Fruit fly (Drosophila melanogaster) whole organism, wandering third instar larva: ENCODE results near the gene CG32639.

Source experiments
- Abd-B ChIP-seq: fragments of >200 bp; optimal IDR thresholded peaks from 2 replicates; lab custom pipeline; 2017; ENCODE audit warnings: missing biosample characterization, missing genetic modification characterization
- CG32264 ChIP-seq: fragments of 200-800 bp; sonication (Bioruptor generic); optimal IDR thresholded peaks from 2 replicates; lab custom pipeline; 2016; ENCODE audit warnings: missing biosample characterization, missing genetic modification characterization
- CG9705 ChIP-seq: fragments of 200-800 bp; sonication (Bioruptor generic); optimal IDR thresholded peaks from 2 replicates; lab custom pipeline; 2018; ENCODE audit warnings: missing biosample characterization, mild to moderate bottlenecking, missing genetic modification characterization
- CrebA ChIP-seq: fragments of 200-800 bp; sonication (Bioruptor generic); optimal IDR thresholded peaks from 2 replicates; lab custom pipeline; 2016; ENCODE audit warnings: missing biosample characterization, mild to moderate bottlenecking, missing genetic modification characterization, borderline replicate concordance
- Dfd ChIP-seq: fragments of >200 bp; optimal IDR thresholded peaks from 2 replicates; lab custom pipeline; 2017; ENCODE audit warnings: missing biosample characterization, missing genetic modification characterization
- Dif ChIP-seq: fragments of 200-275, 200-300 bp; sonication (Bioruptor generic); optimal IDR thresholded peaks from 2 replicates; lab custom pipeline; 2018; ENCODE audit warnings: missing biosample characterization, missing genetic modification characterization; ENCODE audit not compliant: partially characterized antibody
- GATAd ChIP-seq: sonication (Bioruptor generic); optimal IDR thresholded peaks from 2 replicates; lab custom pipeline; 2016; ENCODE audit warnings: missing biosample characterization, missing genetic modification characterization
- HLH106 ChIP-seq: fragments of 200-800 bp; optimal IDR thresholded peaks from 3 replicates; lab custom pipeline; 2019; ENCODE audit warnings: missing biosample characterization, mild to moderate bottlenecking, missing genetic modification characterization, moderate library complexity
- Hnf4 ChIP-seq: fragments of 200-800 bp; sonication (Bioruptor generic); optimal IDR thresholded peaks from 2 replicates; lab custom pipeline; 2016; ENCODE audit warnings: missing biosample characterization, mild to moderate bottlenecking, missing genetic modification characterization
- Hr78 ChIP-seq: fragments of >200 bp; optimal IDR thresholded peaks from 2 replicates; lab custom pipeline; 2017; ENCODE audit warnings: missing biosample characterization, missing genetic modification characterization
- Hr83 ChIP-seq: fragments of 200-300 bp; sonication (Bioruptor generic); optimal IDR thresholded peaks from 2 replicates; lab custom pipeline; 2016; ENCODE audit warnings: missing biosample characterization, mild to moderate bottlenecking, missing genetic modification characterization, moderate library complexity; ENCODE audit not compliant: poor library complexity, severe bottlenecking
- Jra ChIP-seq: sonication (Bioruptor generic); optimal IDR thresholded peaks from 2 replicates; lab custom pipeline; 2016; ENCODE audit warnings: missing biosample characterization, missing genetic modification characterization
- Mio ChIP-seq: sonication (Bioruptor generic); optimal IDR thresholded peaks from 2 replicates; lab custom pipeline; 2016; ENCODE audit warnings: missing biosample characterization, missing genetic modification characterization
- Myc ChIP-seq: fragments of >200 bp; optimal IDR thresholded peaks from 2 replicates; lab custom pipeline; 2017
- N ChIP-seq: fragments of >200 bp; optimal IDR thresholded peaks from 2 replicates; lab custom pipeline; 2018; ENCODE audit warnings: missing biosample characterization, missing external identifiers, missing genetic modification characterization
- OdsH ChIP-seq: fragments of 200-800 bp; sonication (Bioruptor generic); optimal IDR thresholded peaks from 2 replicates; lab custom pipeline; 2016; ENCODE audit warnings: missing biosample characterization, mild to moderate bottlenecking, missing genetic modification characterization
- Rel ChIP-seq, 2 experiments: fragments of 200-800 bp; sonication (Bioruptor generic) in 1 of 2; optimal IDR thresholded peaks; 2 replicates in 1 of 2; 3 replicates in 1 of 2; lab custom pipeline; 2016 to 2019; ENCODE audit warnings: mild to moderate bottlenecking in 2 of 2, missing biosample characterization in 2 of 2, missing genetic modification characterization in 2 of 2, moderate library complexity in 1 of 2
- Sp1 ChIP-seq: fragments of 200-800 bp; sonication (Bioruptor generic); optimal IDR thresholded peaks from 3 replicates; lab custom pipeline; 2019; ENCODE audit warnings: missing biosample characterization, mild to moderate bottlenecking, missing genetic modification characterization, moderate library complexity
- Vsx2 ChIP-seq: fragments of 200-300, 225-300 bp; sonication (Bioruptor generic); optimal IDR thresholded peaks from 2 replicates; lab custom pipeline; 2018; ENCODE audit warnings: missing biosample characterization, missing genetic modification characterization; ENCODE audit not compliant: partially characterized antibody
- br ChIP-seq: fragments of 200-800 bp; sonication (Bioruptor generic); optimal IDR thresholded peaks from 2 replicates; lab custom pipeline; 2016; ENCODE audit warnings: missing biosample characterization, missing genetic modification characterization
- brk ChIP-seq: fragments of 200-800 bp; sonication (Bioruptor generic); optimal IDR thresholded peaks from 2 replicates; lab custom pipeline; 2016; ENCODE audit warnings: missing biosample characterization, mild to moderate bottlenecking, missing genetic modification characterization
- dl ChIP-seq, 2 experiments: fragments of 175-275, 200-275 bp in 1 of 2; fragments of 200-275 bp in 1 of 2; sonication (Bioruptor generic); optimal IDR thresholded peaks; lab custom pipeline; 2018; ENCODE audit warnings: mild to moderate bottlenecking in 2 of 2, missing biosample characterization in 2 of 2, missing genetic modification characterization in 2 of 2, moderate library complexity in 2 of 2; ENCODE audit not compliant: partially characterized antibody in 2 of 2, insufficient read depth in 1 of 2
- dmrt93B ChIP-seq: fragments of 200-800 bp; sonication (Bioruptor generic); optimal IDR thresholded peaks from 2 replicates; lab custom pipeline; 2018; ENCODE audit warnings: missing biosample characterization, mild to moderate bottlenecking, missing genetic modification characterization
- dsf ChIP-seq: sonication (Bioruptor generic); optimal IDR thresholded peaks from 2 replicates; lab custom pipeline; 2016; ENCODE audit warnings: missing biosample characterization, missing genetic modification characterization, borderline replicate concordance
- ey ChIP-seq: fragments of 200-800 bp; sonication (Bioruptor generic); optimal IDR thresholded peaks from 2 replicates; lab custom pipeline; 2016; ENCODE audit warnings: missing biosample characterization, missing genetic modification characterization
- foxo ChIP-seq, 2 experiments: fragments of 200-800 bp; sonication (Bioruptor generic); optimal IDR thresholded peaks; 2 replicates in 1 of 2; 3 replicates in 1 of 2; lab custom pipeline; 2016 to 2017; ENCODE audit warnings: missing biosample characterization in 2 of 2, missing genetic modification characterization in 2 of 2
- fru ChIP-seq: fragments of 200-800 bp; sonication (Bioruptor generic); optimal IDR thresholded peaks from 3 replicates; lab custom pipeline; 2016; ENCODE audit warnings: missing biosample characterization, mild to moderate bottlenecking, missing genetic modification characterization
- h ChIP-seq: fragments of 200-800 bp; sonication (Bioruptor generic); optimal IDR thresholded peaks from 3 replicates; lab custom pipeline; 2016; ENCODE audit warnings: missing biosample characterization, mild to moderate bottlenecking, missing genetic modification characterization
- jim ChIP-seq: fragments of 175-275, 200-325 bp; sonication (Bioruptor generic); optimal IDR thresholded peaks from 2 replicates; lab custom pipeline; 2016; ENCODE audit warnings: missing biosample characterization, mild to moderate bottlenecking, missing genetic modification characterization
- lola ChIP-seq: fragments of >200 bp; optimal IDR thresholded peaks from 2 replicates; lab custom pipeline; 2017; ENCODE audit warnings: missing biosample characterization, missing genetic modification characterization
- pan ChIP-seq: fragments of >200 bp; optimal IDR thresholded peaks from 2 replicates; lab custom pipeline; 2017
- psq ChIP-seq: fragments of 200-800 bp; sonication (Bioruptor generic); optimal IDR thresholded peaks from 3 replicates; lab custom pipeline; 2017; ENCODE audit warnings: missing biosample characterization, mild to moderate bottlenecking, missing genetic modification characterization, moderate library complexity
- rgr ChIP-seq: fragments of 200-800 bp; sonication (Bioruptor generic); optimal IDR thresholded peaks from 3 replicates; lab custom pipeline; 2016; ENCODE audit warnings: missing biosample characterization, mild to moderate bottlenecking, missing genetic modification characterization
- sage ChIP-seq: fragments of 200-800 bp; sonication (Bioruptor generic); optimal IDR thresholded peaks from 2 replicates; lab custom pipeline; 2016; ENCODE audit warnings: missing biosample characterization, mild to moderate bottlenecking, missing genetic modification characterization
- sv ChIP-seq: fragments of 200-800 bp; sonication (Bioruptor generic); optimal IDR thresholded peaks from 3 replicates; lab custom pipeline; 2016; ENCODE audit warnings: missing biosample characterization, missing genetic modification characterization
- tai ChIP-seq: sonication (Bioruptor generic); optimal IDR thresholded peaks from 2 replicates; lab custom pipeline; 2016; ENCODE audit warnings: missing biosample characterization, missing genetic modification characterization
- usp ChIP-seq: fragments of >200 bp; optimal IDR thresholded peaks from 2 replicates; lab custom pipeline; 2017; ENCODE audit warnings: missing biosample characterization, missing genetic modification characterization
- woc ChIP-seq: sonication (Bioruptor generic); optimal IDR thresholded peaks from 2 replicates; lab custom pipeline; 2016; ENCODE audit warnings: missing biosample characterization, mild to moderate bottlenecking, missing genetic modification characterization

Gene CG32639

DNA sequence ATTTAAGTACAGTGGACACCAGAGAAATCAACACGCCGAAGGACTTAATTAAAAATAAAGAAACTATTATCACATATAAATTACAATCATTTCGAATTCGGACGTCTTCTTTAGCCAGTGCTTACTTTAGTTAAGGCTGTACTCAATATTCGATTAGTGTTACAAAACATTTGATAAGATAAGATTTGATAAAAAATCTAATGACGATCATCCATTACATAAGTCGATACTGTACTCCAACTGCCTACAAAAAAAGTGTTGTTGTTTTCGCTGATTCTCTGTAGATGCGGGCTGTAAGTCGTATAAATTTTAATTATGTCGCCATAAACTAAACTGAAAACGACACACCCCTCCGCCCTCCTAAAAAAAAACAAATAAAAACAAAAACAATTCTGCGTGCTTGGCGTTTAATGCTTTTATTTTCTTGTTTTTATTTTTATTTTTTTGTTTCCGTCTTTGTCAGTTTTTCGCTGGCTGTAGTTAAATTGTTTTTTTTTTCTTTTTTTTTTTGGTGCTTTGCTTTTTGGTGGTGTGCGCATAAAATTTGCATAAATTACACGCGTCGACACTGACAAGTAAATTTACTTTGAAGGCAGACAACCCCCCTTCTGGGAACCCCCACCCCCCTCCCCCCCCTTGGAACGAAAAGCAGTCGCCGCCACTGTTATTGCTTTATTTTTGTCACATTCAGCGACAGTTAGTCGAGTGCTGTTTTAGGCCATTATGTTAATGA lies 1.5 kb downstream of the CG32639 start:
- TF ChIP-seq fru (GFP tag; lab: Kevin White, UChicago) (no peak), sage (GFP tag; lab: Kevin White, UChicago) (no peak), foxo (GFP tag; optimal IDR thresholded peaks at IDR 0.05; lab: Kevin White, UChicago) (no peak), Mio (no peak), br (GFP tag; lab: Kevin White, UChicago) (no peak), CG9705 (no peak), psq (GFP tag; lab: Kevin White, UChicago) (peak; percentile 11), ey (GFP tag; lab: Kevin White, UChicago) (no peak), woc (GFP tag; lab: Kevin White, UChicago) (no peak), GATAd (GFP tag; lab: Kevin White, UChicago) (no peak), Hr83 (no peak), brk (GFP tag; lab: Kevin White, UChicago) (no peak), Myc (lab: Kevin White, UChicago) (no peak), jim (GFP tag; lab: Kevin White, UChicago) (peak; percentile 41), Rel (GFP tag; optimal IDR thresholded peaks at IDR 0.05; lab: Kevin White, UChicago) (no peak), Rel (tag; optimal IDR thresholded peaks at IDR 0.05; lab: Kevin White, UChicago) (peak; percentile 32), CG32264 (GFP tag; lab: Kevin White, UChicago) (no peak), rgr (GFP tag; lab: Kevin White, UChicago) (no peak), Abd-B (GFP tag; lab: Kevin White, UChicago) (no peak), usp (no peak), HLH106 (tag; lab: Kevin White, UChicago) (no peak), lola (no peak), dl (GFP tag; optimal IDR thresholded peaks at IDR 0.05; lab: Kevin White, UChicago; ENCODE audit: insufficient read depth in 1 of 2, partially characterized antibody in 2 of 2) (no peak), Sp1 (GFP tag; lab: Kevin White, UChicago) (peak; percentile 32), sv (GFP tag; lab: Kevin White, UChicago) (no peak), OdsH (no peak), dmrt93B (GFP tag; lab: Kevin White, UChicago) (no peak), pan (no peak), dsf (no peak), h (no peak)
- TF ChIP-seq, all 38 proteins: peak for 4

DNA sequence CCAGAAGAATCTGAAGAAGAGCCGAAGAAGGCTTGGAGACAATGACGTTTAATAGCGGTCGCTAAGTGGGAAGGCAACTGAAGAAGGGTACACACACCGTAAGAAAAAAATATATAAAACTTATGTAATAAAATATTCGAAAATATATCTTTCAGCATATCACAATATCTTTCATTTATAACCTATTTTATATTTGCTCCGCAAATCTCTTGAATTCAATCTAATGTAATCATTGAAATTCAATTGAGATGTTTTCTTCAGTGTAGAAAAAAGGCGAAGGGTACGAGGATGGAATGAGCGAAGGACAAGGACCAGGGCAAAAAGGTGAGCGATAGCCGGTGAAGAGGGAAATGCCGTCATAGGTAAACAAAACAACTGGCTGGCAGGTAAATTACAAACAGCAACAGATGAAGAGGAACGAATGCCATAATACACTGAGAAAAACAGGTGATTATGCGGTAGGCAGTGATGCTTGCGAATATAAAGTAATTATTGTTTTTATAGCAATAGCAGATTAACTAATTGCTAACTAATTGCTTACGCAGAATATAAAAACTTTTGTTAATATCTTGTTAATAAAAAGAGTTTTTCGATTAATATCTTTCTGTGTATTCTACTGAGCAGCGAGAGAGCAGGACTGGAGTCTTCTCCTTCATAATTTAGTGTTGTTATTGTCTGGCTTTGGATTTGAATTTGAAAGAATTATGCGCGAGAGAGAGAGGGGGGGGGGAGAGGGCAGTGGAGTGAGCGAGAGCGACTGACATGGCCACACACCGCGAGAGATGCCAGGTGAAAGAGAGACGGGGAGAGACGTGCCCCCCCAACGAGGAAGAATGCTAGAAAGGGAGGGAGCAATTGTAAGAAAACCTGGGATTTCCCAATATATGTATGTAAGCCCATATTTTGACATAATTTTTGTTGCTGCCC lies 2.3 kb downstream of the CG32639 start:
- TF ChIP-seq fru (GFP tag; lab: Kevin White, UChicago) (peak; percentile 91), CG32264 (GFP tag; lab: Kevin White, UChicago) (peak; percentile 37), ey (GFP tag; lab: Kevin White, UChicago) (peak; percentile 85), foxo (GFP tag; optimal IDR thresholded peaks at IDR 0.05; lab: Kevin White, UChicago) (peak in 1 of 2 experiments; percentile 89), Hr83 (peak; percentile 5), psq (GFP tag; lab: Kevin White, UChicago) (peak; percentile 96), woc (GFP tag; lab: Kevin White, UChicago) (peak; percentile 81), CG9705 (peak; percentile 68), Jra (GFP tag; lab: Kevin White, UChicago) (peak; percentile 62), CrebA (peak; percentile 45), usp (no peak), Dfd (GFP tag; lab: Kevin White, UChicago) (no peak), rgr (GFP tag; lab: Kevin White, UChicago) (peak; percentile 81), Abd-B (GFP tag; lab: Kevin White, UChicago) (no peak), Rel (GFP tag; optimal IDR thresholded peaks at IDR 0.05; lab: Kevin White, UChicago) (peak; percentile 17), Rel (tag; optimal IDR thresholded peaks at IDR 0.05; lab: Kevin White, UChicago) (peak; percentile 71), Hr78 (GFP tag; lab: Kevin White, UChicago) (no peak), sage (GFP tag; lab: Kevin White, UChicago) (peak; percentile 35), dsf (no peak), pan (no peak), HLH106 (tag; lab: Kevin White, UChicago) (peak; percentile 90), sv (GFP tag; lab: Kevin White, UChicago) (peak; percentile 88), Sp1 (GFP tag; lab: Kevin White, UChicago) (peak; percentile 95), N (GFP tag; lab: Kevin White, UChicago) (no peak), dmrt93B (GFP tag; lab: Kevin White, UChicago) (peak; percentile 82), lola (no peak), dl (GFP tag; optimal IDR thresholded peaks at IDR 0.05; lab: Kevin White, UChicago; ENCODE audit: insufficient read depth in 1 of 2, partially characterized antibody in 2 of 2) (no peak), Vsx2 (no peak), jim (GFP tag; lab: Kevin White, UChicago) (no peak), GATAd (GFP tag; lab: Kevin White, UChicago) (peak; percentile 14), Mio (no peak), brk (GFP tag; lab: Kevin White, UChicago) (peak; percentile 70), Dif (GFP tag; lab: Kevin White, UChicago) (no peak), tai (GFP tag; lab: Kevin White, UChicago) (peak; percentile 65), OdsH (peak; percentile 84), Hnf4 (GFP tag; lab: Kevin White, UChicago) (peak; percentile 73), h (peak; percentile 90), br (GFP tag; lab: Kevin White, UChicago) (peak; percentile 74), Myc (lab: Kevin White, UChicago) (no peak)
